Fruit fly (Drosophila melanogaster) ovary, adult (tissue): ENCODE results near the gene Act87E.

Source experiments
- CG17801 ChIP-seq: fragments of 200-800 bp; optimal IDR thresholded peaks from 2 replicates; lab custom pipeline; 2019; ENCODE audit warnings: missing biosample characterization, mild to moderate bottlenecking, missing genetic modification characterization, moderate library complexity; ENCODE audit not compliant: partially characterized antibody

The Act87E gene

DNA sequence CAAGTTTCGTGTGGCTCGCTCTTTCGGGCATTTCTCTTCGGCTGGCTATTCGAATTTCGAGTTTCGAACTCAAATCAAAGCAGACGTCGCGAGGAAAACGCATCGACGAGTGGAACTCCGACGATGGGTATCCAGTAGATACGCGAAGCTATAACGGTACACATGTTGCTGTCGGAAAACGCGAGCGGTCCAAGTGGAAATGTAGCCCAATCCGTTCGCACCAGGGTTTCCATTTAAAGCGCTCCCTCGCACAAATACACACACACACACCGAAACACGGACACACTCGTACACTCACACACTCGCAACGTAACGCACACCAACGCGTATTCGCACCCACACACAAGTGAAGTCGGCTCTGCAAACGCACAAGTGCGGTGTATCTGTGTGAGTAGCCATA is 24.6 kb downstream of the Act87E start, which contains the start of gene side-IV:
Gene side-IV, plus strand, starts transcription at position 253 of the 400 bp plus-strand sequence.
- TF ChIP-seq CG17801 (GFP tag; lab: Kevin White, UChicago) = no peak

DNA sequence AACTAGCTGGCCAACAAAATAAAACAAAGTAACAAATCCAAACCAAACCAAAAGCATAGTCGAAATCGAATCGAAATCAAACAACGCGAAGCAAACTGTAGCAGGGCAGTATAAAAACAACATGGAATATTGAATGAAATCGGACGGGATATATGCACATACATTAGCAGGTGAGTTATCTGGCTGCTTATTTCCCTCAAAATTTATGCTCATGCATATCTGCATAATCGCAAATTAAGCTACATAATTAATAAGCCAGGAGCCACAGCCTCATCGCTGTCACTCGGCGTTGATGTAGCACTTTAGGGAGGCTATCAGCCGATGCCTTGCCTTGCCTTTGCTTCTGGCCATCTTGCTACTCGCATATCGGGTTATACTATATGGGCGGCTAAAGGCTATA is 26.5 kb downstream of the Act87E start:
- TF ChIP-seq CG17801 (GFP tag; lab: Kevin White, UChicago) = no peak

DNA sequence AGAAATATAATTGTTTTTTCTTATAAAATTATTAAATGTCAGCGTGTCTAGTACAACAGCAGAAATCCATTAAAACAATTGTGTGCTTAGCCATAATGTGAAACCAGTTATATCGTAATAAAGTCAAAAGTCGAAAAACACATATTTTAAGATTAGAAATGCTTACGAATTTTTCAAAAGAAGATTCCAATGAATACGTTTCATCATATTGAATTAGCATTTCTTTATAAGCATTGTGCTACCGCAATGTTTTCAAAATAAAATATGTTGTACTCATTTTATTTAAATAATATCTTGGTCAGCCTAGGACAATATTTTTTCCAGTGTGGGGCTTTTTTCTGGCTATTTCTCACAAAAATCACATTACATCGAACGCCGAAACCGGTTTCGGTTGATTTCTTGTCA is 27.1 kb downstream of the Act87E start:
- TF ChIP-seq CG17801 (GFP tag; lab: Kevin White, UChicago) = no peak

DNA sequence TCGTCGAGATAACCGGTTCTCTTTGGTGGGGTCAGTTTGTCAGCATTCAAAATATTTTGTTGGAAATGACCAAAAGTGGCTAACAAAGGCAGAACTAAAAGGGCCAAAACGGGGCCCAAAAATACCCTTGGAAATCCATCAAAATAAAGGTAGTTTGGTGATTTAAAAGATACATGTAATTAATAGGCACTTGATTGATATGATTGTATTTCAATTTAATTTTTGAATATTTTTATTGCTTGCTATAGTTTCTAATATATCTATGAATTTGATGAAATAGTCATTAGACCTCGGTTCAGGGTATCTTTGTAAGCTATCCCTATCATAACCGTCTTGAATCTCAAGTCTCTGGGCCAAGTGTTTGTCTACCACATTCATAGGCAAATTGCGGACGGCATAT is 28.2 kb downstream of the Act87E start:
- TF ChIP-seq CG17801 (GFP tag; lab: Kevin White, UChicago) = no peak

DNA sequence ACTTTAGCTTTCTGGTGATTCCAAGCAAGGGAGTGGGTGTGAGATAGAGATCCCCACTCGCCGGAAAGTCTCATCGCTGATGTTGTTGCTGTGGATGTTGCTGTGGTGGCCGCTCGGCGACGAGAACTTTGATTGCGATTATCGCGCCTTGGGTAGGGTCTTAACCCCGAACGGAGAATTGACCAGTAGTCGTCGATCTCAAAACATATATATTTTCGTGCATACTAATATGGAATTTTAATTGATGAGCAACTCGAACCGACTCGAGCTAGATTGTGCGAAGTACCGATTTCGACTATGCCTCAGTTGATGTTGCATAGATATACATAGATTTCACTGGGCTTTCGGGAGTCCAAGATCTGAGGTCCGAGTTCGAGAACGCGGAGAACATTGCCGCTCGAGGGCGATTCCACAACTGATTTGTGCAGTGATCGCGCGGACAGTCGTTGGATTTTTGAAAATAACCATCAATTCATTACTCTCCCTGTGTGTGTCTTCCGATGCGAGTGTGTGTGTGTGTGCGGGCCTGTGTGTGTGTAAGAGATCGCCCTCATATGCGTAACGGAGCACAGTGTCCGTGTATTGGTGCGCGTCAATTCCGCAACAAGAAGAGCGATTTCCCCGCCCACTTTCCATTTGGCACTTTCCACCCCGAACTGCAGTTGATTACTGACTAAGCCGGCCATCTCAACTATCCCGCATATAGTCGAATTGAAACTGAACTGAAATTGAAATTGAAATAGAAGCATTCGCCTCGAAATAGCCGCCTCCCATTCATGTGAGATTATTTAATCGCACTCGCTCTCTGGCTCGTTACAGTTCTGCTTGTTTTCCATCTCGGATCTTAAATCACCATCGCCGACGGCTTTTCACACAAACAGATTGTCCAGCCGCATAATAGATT is 40.2 kb downstream of the Act87E start:
- TF ChIP-seq CG17801 (GFP tag; lab: Kevin White, UChicago) = no peak

DNA sequence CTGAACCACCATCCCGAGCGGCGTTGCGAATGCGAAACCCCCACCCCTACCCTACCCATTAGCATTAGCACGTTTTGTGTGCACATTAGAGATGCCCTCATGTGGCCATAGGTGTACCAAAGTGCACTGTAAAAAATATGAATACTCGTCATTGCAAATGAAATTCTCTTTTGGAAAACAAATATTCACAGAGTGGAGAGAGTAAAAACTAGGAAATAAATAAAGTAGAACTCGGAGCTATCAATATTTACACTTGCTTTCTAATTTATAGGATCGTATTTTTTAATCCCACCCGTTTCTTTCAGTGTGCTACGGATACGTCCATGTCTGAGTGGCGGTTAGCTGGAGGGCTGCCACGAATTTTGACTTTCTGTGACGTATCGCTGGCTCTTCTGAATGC is 43.5 kb downstream of the Act87E start:
- no peak for TF ChIP-seq CG17801 (GFP tag; lab: Kevin White, UChicago)

DNA sequence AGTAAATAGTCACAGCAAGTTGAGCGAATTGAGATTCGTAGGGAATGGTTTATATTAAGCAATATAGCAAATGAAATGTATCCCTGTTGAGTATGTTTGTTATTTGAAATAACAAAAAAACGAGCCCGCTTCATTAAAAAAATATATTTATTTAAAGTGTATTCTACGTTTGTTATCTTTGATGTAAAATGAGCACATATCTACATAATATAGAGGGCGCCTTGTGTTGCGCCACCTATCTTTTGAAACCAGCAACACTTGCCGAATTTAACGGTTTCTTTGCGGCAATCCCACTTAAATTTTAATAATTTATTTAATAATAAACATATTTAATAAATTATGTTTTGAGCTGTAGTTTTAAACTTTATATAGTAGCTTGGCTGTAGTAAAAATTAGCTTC is 45.5 kb downstream of the Act87E start:
- no peak for TF ChIP-seq CG17801 (GFP tag; lab: Kevin White, UChicago)
